3 worm cellular contexts compared by ENCODE assay signal in the genomic region with DNA sequence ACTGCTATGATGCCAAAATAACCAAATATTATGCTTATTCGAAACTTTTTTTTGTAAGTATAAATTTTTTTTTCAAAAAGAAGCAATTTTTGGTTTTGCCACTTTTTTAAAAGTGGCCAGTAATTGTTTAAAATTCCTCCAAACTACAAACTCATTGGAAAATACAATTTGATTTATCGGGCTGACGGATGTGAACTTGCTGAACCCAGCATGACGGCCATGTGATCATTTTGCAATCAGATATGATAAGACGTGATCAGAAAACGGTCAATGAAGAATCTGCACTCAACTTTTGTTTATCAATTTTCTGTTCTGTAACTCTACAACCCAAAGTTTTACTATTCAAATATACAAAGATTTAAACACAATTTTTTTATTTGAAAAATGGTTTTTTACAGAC.
TF ChIP-seq lines count a peak whose summit lies in the region.

No protein-coding gene starts in this region.

TF ChIP-seq in whole organism, L1 larva, 84 proteins besides CTCF, POLR2A, EP300 and RAD21:
- TF ChIP-seq unc-130 (tag; optimal IDR thresholded peaks at IDR 0.05; lab: Kevin White, UChicago): peak; percentile 39
- TF ChIP-seq lsy-2 (tag; optimal IDR thresholded peaks at IDR 0.05; lab: Kevin White, UChicago): peak in 1 of 2 experiments; percentile 11
- TF ChIP-seq zip-4 (GFP tag; optimal IDR thresholded peaks at IDR 0.05; lab: Kevin White, UChicago): no peak
- peak; percentile 2 for TF ChIP-seq nhr-90 (tag; optimal IDR thresholded peaks at IDR 0.05; lab: Kevin White, UChicago; ENCODE audit: poor library complexity)
- TF ChIP-seq mep-1 (tag; optimal IDR thresholded peaks at IDR 0.05; lab: Kevin White, UChicago): no peak
- TF ChIP-seq nhr-19 (GFP tag; conservative IDR thresholded peaks at IDR 0.05; lab: Robert Waterston, UW): peak; percentile 40
- peak; percentile 68 for TF ChIP-seq blmp-1 (tag; optimal IDR thresholded peaks at IDR 0.05; lab: Kevin White, UChicago)
- no peak for TF ChIP-seq hlh-17 (GFP tag; optimal IDR thresholded peaks at IDR 0.05; lab: Kevin White, UChicago; ENCODE audit: borderline replicate concordance)
- TF ChIP-seq nhr-20 (tag; optimal IDR thresholded peaks at IDR 0.05; lab: Kevin White, UChicago): peak; percentile 67
- peak in 3 of 6 experiments; percentile 49 to 94 (median 67) for TF ChIP-seq elt-3 (tag; optimal IDR thresholded peaks at IDR 0.05; lab: Kevin White, UChicago)
- peak in 1 of 2 experiments; percentile 25 for TF ChIP-seq lin-35 (GFP tag; optimal IDR thresholded peaks at IDR 0.05; lab: Kevin White, UChicago)
- no peak for TF ChIP-seq fkh-8 (tag; optimal IDR thresholded peaks at IDR 0.05; lab: Kevin White, UChicago)
- peak in 1 of 2 experiments; percentile 52 for TF ChIP-seq mdl-1 (tag; optimal IDR thresholded peaks at IDR 0.05; lab: Kevin White, UChicago)
- TF ChIP-seq nhr-85 (tag; lab: Kevin White, UChicago): peak; percentile 21
- TF ChIP-seq mab-9 (GFP tag; IDR thresholded peaks at IDR 0.05; lab: Robert Waterston, UW): no peak
- no peak for TF ChIP-seq pax-3 (tag; optimal IDR thresholded peaks at IDR 0.05; lab: Kevin White, UChicago)

TF ChIP-seq in whole organism, L2 larva, 48 proteins besides CTCF, POLR2A, EP300 and RAD21:
- TF ChIP-seq nhr-21 (tag; optimal IDR thresholded peaks at IDR 0.05; lab: Kevin White, UChicago) (peak; percentile 48), sem-4 (tag; optimal IDR thresholded peaks at IDR 0.05; lab: Kevin White, UChicago) (no peak)

TF ChIP-seq in whole organism, L4 larva, 104 proteins besides CTCF, POLR2A, EP300 and RAD21:
- peak; percentile 7 for TF ChIP-seq hlh-30 (tag; optimal IDR thresholded peaks at IDR 0.05; lab: Kevin White, UChicago; ENCODE audit: insufficient read depth)
- TF ChIP-seq php-3 (GFP tag; IDR thresholded peaks at IDR 0.05; lab: Robert Waterston, UW): no peak
- peak; percentile 80 for TF ChIP-seq nhr-28 (tag; optimal IDR thresholded peaks at IDR 0.05; lab: Kevin White, UChicago)

Comparison
In these comparisons a context has a peak if more than half of its experiments do, and no peak if none do; other contexts are left out.
1. Of the 29 proteins assayed by ChIP-seq in both whole organism, L4 larva and whole organism, L1 larva: peak only in whole organism, L4 larva: nhr-28; only in whole organism, L1 larva: unc-130; in both: none; in neither: 25; mixed calls (peak in some experiments, not most) for 2.